Worm (Caenorhabditis elegans): ENCODE measurements around the gene C50F7.9.

DNA sequence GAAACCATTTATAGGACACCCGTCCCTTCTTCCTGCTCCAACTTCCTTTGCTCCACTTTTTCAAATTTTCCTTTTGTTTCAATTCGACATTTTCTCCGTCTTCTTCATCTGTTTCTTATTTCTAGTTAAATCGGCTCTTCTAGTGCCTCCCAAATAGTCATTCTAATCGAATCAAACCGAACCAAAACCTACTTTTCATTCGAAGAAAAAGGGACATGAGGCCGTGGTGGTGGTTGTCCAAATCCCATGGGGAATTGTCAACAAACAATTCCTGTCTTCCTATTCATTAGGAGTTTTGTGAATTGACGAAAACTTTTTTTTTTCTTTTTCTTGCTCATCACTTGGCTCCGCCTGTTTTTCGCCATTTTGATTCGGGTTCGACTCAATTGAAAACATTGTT is 4.8 kb upstream of the C50F7.9 start:
- TF ChIP-seq lin-39 (tag; optimal IDR thresholded peaks at IDR 0.05) (no peak), daf-19 (GFP tag; conservative IDR thresholded peaks at IDR 0.05) (no peak), fkh-10 (GFP tag; optimal IDR thresholded peaks at IDR 0.05) (no peak), ama-1 (optimal IDR thresholded peaks at IDR 0.05) (no peak)
